Fruit fly (Drosophila melanogaster) whole organism, embryonic: ENCODE measurements around the gene Pop4.

Source experiments
- BtbVII ChIP-seq: fragments of 200-800 bp; sonication (Bioruptor generic); optimal IDR thresholded peaks from 3 replicates; lab custom pipeline; 2017; ENCODE audit warnings: missing biosample characterization, mild to moderate bottlenecking, missing genetic modification characterization
- CG10366 ChIP-seq: fragments of 200-800 bp; sonication (Bioruptor generic); IDR thresholded peaks from 2 replicates; pipeline ENCODE4 v1.3.6; 2022; ENCODE audit warnings: missing biosample characterization, missing genetic modification characterization
- CG11695 ChIP-seq: fragments of 200-800 bp; sonication (Bioruptor generic); IDR thresholded peaks from 3 replicates; pipeline ENCODE4 v1.3.6; 2022; ENCODE audit warnings: missing biosample characterization, missing genetic modification characterization
- CG12071 ChIP-seq: fragments of 200-800 bp; sonication (Bioruptor generic); optimal IDR thresholded peaks from 3 replicates; lab custom pipeline; 2018; ENCODE audit warnings: missing biosample characterization, mild to moderate bottlenecking, missing genetic modification characterization
- CG13424 ChIP-seq: fragments of 200-800 bp; sonication (Bioruptor generic); optimal IDR thresholded peaks from 2 replicates; lab custom pipeline; 2019; ENCODE audit warnings: missing biosample characterization, mild to moderate bottlenecking, missing genetic modification characterization, moderate library complexity
- CG1647 ChIP-seq: fragments of 200-800 bp; sonication (Bioruptor generic); optimal IDR thresholded peaks from 3 replicates; lab custom pipeline; 2016; ENCODE audit warnings: missing biosample characterization, missing genetic modification characterization
- CG17802 ChIP-seq: fragments of 200-800 bp; sonication (Bioruptor generic); optimal IDR thresholded peaks from 2 replicates; lab custom pipeline; 2018; ENCODE audit warnings: missing biosample characterization, mild to moderate bottlenecking, missing genetic modification characterization, moderate library complexity
- CG2712 ChIP-seq: fragments of 200-800 bp; optimal IDR thresholded peaks from 3 replicates; lab custom pipeline; 2019; ENCODE audit warnings: missing biosample characterization, mild to moderate bottlenecking, missing genetic modification characterization, moderate library complexity
- CG30403 ChIP-seq: fragments of 200-800 bp; sonication (Bioruptor generic); optimal IDR thresholded peaks from 3 replicates; lab custom pipeline; 2016; ENCODE audit warnings: missing biosample characterization, missing genetic modification characterization
- CG31388 ChIP-seq: fragments of 200-800 bp; sonication (Bioruptor generic); optimal IDR thresholded peaks from 2 replicates; lab custom pipeline; 2016; ENCODE audit warnings: missing biosample characterization, missing genetic modification characterization
- CG33213 ChIP-seq: fragments of 200-800 bp; sonication (Bioruptor generic); optimal IDR thresholded peaks from 3 replicates; lab custom pipeline; 2016; ENCODE audit warnings: missing biosample characterization, missing genetic modification characterization
- CG3407 ChIP-seq: fragments of 200-800 bp; sonication (Bioruptor generic); optimal IDR thresholded peaks from 2 replicates; lab custom pipeline; 2018; ENCODE audit warnings: missing biosample characterization, mild to moderate bottlenecking, missing genetic modification characterization
- CG34422 ChIP-seq: fragments of 200-800 bp; sonication (Bioruptor generic); IDR thresholded peaks from 3 replicates; pipeline ENCODE4 v1.3.6; 2022; ENCODE audit warnings: missing biosample characterization, missing genetic modification characterization
- CG3995 ChIP-seq: fragments of 200-800 bp; sonication (Bioruptor generic); optimal IDR thresholded peaks from 3 replicates; lab custom pipeline; 2016; ENCODE audit warnings: missing biosample characterization, missing genetic modification characterization
- CG7372 ChIP-seq: fragments of 200-800 bp; sonication (Bioruptor generic); IDR thresholded peaks from 2 replicates; pipeline ENCODE4 v1.3.6; 2022; ENCODE audit warnings: missing biosample characterization, missing genetic modification characterization
- CG7839 ChIP-seq: fragments of 200-800 bp; sonication (Bioruptor generic); optimal IDR thresholded peaks from 3 replicates; lab custom pipeline; 2018; ENCODE audit warnings: missing biosample characterization, mild to moderate bottlenecking, missing genetic modification characterization, moderate library complexity
- CG9727 ChIP-seq: fragments of 200-800 bp; sonication (Bioruptor generic); optimal IDR thresholded peaks from 3 replicates; lab custom pipeline; 2017; ENCODE audit warnings: missing biosample characterization, mild to moderate bottlenecking, missing genetic modification characterization
- CG9817 ChIP-seq: fragments of 200-800 bp; sonication (Bioruptor generic); optimal IDR thresholded peaks from 2 replicates; lab custom pipeline; 2018; ENCODE audit warnings: missing biosample characterization, mild to moderate bottlenecking, missing genetic modification characterization, moderate library complexity
- CrebB ChIP-seq: fragments of 200-800 bp; sonication (Bioruptor generic); optimal IDR thresholded peaks from 3 replicates; lab custom pipeline; 2018; ENCODE audit warnings: missing biosample characterization, mild to moderate bottlenecking, missing genetic modification characterization
- Dll ChIP-seq: fragments of 200-800 bp; sonication (Bioruptor generic); IDR thresholded peaks from 4 replicates; pipeline ENCODE4 v1.3.6; 2022; ENCODE audit warnings: missing biosample characterization, missing genetic modification characterization; ENCODE audit not compliant: partially characterized antibody
- Drgx ChIP-seq: fragments of 200-800 bp; sonication (Bioruptor generic); IDR thresholded peaks from 2 replicates; pipeline ENCODE4 v1.3.6; 2022; ENCODE audit warnings: missing biosample characterization, missing genetic modification characterization
- Gug ChIP-seq: fragments of 200-800 bp; sonication (Bioruptor generic); IDR thresholded peaks from 4 replicates; pipeline ENCODE4 v1.3.6; 2022; ENCODE audit warnings: missing biosample characterization, missing genetic modification characterization
- HLH3B ChIP-seq: fragments of 200-800 bp; sonication (Bioruptor generic); IDR thresholded peaks from 2 replicates; pipeline ENCODE4 v1.3.6; 2022; ENCODE audit warnings: missing biosample characterization, missing genetic modification characterization
- Nf-YB ChIP-seq: fragments of 200-800 bp; sonication (Bioruptor generic); optimal IDR thresholded peaks from 3 replicates; lab custom pipeline; 2019; ENCODE audit warnings: missing biosample characterization, mild to moderate bottlenecking, missing genetic modification characterization, moderate library complexity
- PHDP ChIP-seq: fragments of 200-800 bp; sonication (Bioruptor generic); optimal IDR thresholded peaks from 3 replicates; lab custom pipeline; 2018; ENCODE audit warnings: missing biosample characterization, mild to moderate bottlenecking, missing genetic modification characterization, moderate library complexity
- Pdp1 ChIP-seq, 2 experiments: fragments of 200-800 bp; sonication (Bioruptor generic); optimal IDR thresholded peaks; 3 replicates each; lab custom pipeline; 2016; ENCODE audit warnings: missing biosample characterization in 2 of 2, missing genetic modification characterization in 2 of 2, mild to moderate bottlenecking in 1 of 2, moderate library complexity in 1 of 2
- Rx ChIP-seq: fragments of 200-800 bp; sonication (Bioruptor generic); IDR thresholded peaks from 2 replicates; pipeline ENCODE4 v1.3.6; 2022; ENCODE audit warnings: missing biosample characterization, missing genetic modification characterization
- Stat92E ChIP-seq, 3 experiments: fragments of >200 bp in 2 of 3; fragments of 200-800 bp in 1 of 3; sonication (Bioruptor generic) in 1 of 3; optimal IDR thresholded peaks; 2 replicates each; lab custom pipeline; 2017 to 2019; ENCODE audit warnings: missing biosample characterization in 3 of 3, missing genetic modification characterization in 3 of 3, mild to moderate bottlenecking in 1 of 3, moderate library complexity in 1 of 3
- Taf1 ChIP-seq: fragments of 200-800 bp; sonication (Bioruptor generic); IDR thresholded peaks from 2 replicates; pipeline ENCODE4 v1.3.6; 2022; ENCODE audit warnings: missing biosample characterization, missing genetic modification characterization
- abd-A ChIP-seq: fragments of 200-800 bp; sonication (Bioruptor generic); optimal IDR thresholded peaks from 3 replicates; lab custom pipeline; 2019; ENCODE audit warnings: missing biosample characterization, mild to moderate bottlenecking, missing genetic modification characterization, moderate library complexity
- bsh ChIP-seq, 2 experiments: fragments of 200-800 bp; sonication (Bioruptor generic); optimal IDR thresholded peaks; 2 replicates each; lab custom pipeline; 2017 to 2018; ENCODE audit warnings: mild to moderate bottlenecking in 2 of 2, missing biosample characterization in 2 of 2, missing genetic modification characterization in 2 of 2, moderate library complexity in 1 of 2
- chinmo ChIP-seq: fragments of 200-800 bp; sonication (Bioruptor generic); IDR thresholded peaks from 4 replicates; pipeline ENCODE4 v1.3.6; 2022; ENCODE audit warnings: missing biosample characterization, missing genetic modification characterization; ENCODE audit not compliant: partially characterized antibody
- chm ChIP-seq: fragments of 200-800 bp; sonication (Bioruptor generic); IDR thresholded peaks from 2 replicates; pipeline ENCODE4 v1.3.6; 2022; ENCODE audit warnings: missing biosample characterization, missing genetic modification characterization
- cwo ChIP-seq: fragments of 200-800 bp; sonication (Bioruptor generic); optimal IDR thresholded peaks from 3 replicates; lab custom pipeline; 2017; ENCODE audit warnings: missing biosample characterization, missing genetic modification characterization, mild to moderate bottlenecking, moderate library complexity, missing genetic modification reagents
- dimm ChIP-seq: fragments of 200-800 bp; sonication (Bioruptor generic); IDR thresholded peaks from 2 replicates; pipeline ENCODE4 v1.3.6; 2022; ENCODE audit warnings: missing biosample characterization, missing genetic modification characterization
- dysf ChIP-seq: fragments of 200-800 bp; sonication (Bioruptor generic); IDR thresholded peaks from 3 replicates; pipeline ENCODE4 v1.3.6; 2022; ENCODE audit warnings: missing biosample characterization, missing genetic modification characterization
- emc ChIP-seq: fragments of 200-800 bp; sonication (Bioruptor generic); optimal IDR thresholded peaks from 2 replicates; lab custom pipeline; 2016; ENCODE audit warnings: missing biosample characterization, missing genetic modification characterization
- fd64A ChIP-seq: fragments of 200-800 bp; sonication (Bioruptor generic); optimal IDR thresholded peaks from 3 replicates; lab custom pipeline; 2018; ENCODE audit warnings: missing biosample characterization, mild to moderate bottlenecking, missing genetic modification characterization
- lab ChIP-seq: fragments of 200-800 bp; sonication (Bioruptor generic); optimal IDR thresholded peaks from 3 replicates; lab custom pipeline; 2017; ENCODE audit warnings: missing biosample characterization, missing genetic modification characterization, mild to moderate bottlenecking, moderate library complexity, missing genetic modification reagents
- pan ChIP-seq, 4 experiments: fragments of >200 bp in 3 of 4; fragments of 200-800 bp in 1 of 4; sonication (Bioruptor generic) in 1 of 4; optimal IDR thresholded peaks in 3 of 4; IDR thresholded peaks in 1 of 4; 2 replicates each; pipeline versions ENCODE4 v1.3.6 to Lab custom; 2017 to 2022; ENCODE audit warnings: missing biosample characterization in 2 of 4, missing genetic modification characterization in 2 of 4, mixed read lengths in 1 of 4
- pzg ChIP-seq: fragments of 200-800 bp; sonication (Bioruptor generic); optimal IDR thresholded peaks from 3 replicates; lab custom pipeline; 2018; ENCODE audit warnings: missing biosample characterization, mild to moderate bottlenecking, missing genetic modification characterization, moderate library complexity
- sna ChIP-seq: fragments of 200-800 bp; sonication (Bioruptor generic); IDR thresholded peaks from 2 replicates; pipeline ENCODE4 v1.3.6; 2022; ENCODE audit warnings: missing biosample characterization, missing genetic modification characterization; ENCODE audit not compliant: partially characterized antibody
- sob ChIP-seq: fragments of 200-800 bp; sonication (Bioruptor generic); IDR thresholded peaks from 2 replicates; pipeline ENCODE4 v1.3.6; 2022; ENCODE audit warnings: missing biosample characterization, missing genetic modification characterization
- sqz ChIP-seq: fragments of 200-800 bp; sonication (Bioruptor generic); optimal IDR thresholded peaks from 3 replicates; lab custom pipeline; 2018; ENCODE audit warnings: missing biosample characterization, mild to moderate bottlenecking, missing genetic modification characterization
- tap ChIP-seq: fragments of 200-800 bp; optimal IDR thresholded peaks from 3 replicates; lab custom pipeline; 2019; ENCODE audit warnings: missing biosample characterization, mild to moderate bottlenecking, missing genetic modification characterization, moderate library complexity
- unc-4 ChIP-seq: fragments of 200-800 bp; sonication (Bioruptor generic); IDR thresholded peaks from 2 replicates; pipeline ENCODE4 v1.3.6; 2022; ENCODE audit warnings: missing biosample characterization, missing genetic modification characterization; ENCODE audit not compliant: partially characterized antibody
- wek ChIP-seq: fragments of 200-800 bp; sonication (Bioruptor generic); optimal IDR thresholded peaks from 3 replicates; lab custom pipeline; 2018; ENCODE audit warnings: missing biosample characterization, mild to moderate bottlenecking, missing genetic modification characterization, moderate library complexity

Pop4 gene

DNA sequence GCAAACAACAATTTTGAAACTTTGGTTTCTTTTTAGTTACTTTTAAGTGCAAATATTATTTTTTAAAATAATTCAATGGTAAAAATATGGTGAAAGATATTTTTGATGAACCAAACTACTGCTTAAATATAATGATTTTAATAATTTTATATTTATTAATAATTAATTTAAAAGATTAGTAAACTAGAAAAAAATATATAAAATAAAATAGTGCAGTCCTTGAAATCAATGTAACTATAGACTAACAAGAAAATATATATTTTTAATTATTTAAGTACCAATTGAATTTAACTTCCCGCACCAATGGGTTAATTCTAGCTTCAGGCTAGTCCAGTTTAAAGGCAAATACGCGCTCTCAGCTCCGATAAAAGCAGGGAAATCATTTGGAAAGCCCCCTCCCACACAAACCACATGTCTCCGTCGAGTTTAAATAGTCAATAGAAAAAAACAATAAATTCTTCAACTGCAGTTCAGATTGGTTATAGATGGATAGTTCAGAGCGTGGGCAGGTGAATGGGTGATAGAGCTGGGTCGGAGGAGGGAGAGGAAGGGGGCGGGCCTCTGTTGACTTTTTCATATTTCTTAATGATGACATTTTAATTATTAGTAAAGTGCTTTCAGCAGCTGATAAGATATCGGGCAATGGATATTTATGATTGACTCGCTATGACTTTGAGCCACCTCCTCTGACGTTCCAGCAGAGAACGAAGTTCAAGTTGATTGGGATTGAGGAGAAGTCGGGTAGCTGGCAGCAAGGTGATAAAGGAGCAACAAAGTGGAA, 16.3 kb downstream of the Pop4 start (continued):
- no peak for TF ChIP-seq Stat92E (GFP tag; optimal IDR thresholded peaks at IDR 0.05; lab: Kevin White, UChicago)
- peak; percentile 25 for TF ChIP-seq wek
- TF ChIP-seq sqz = peak; percentile 63
- TF ChIP-seq CG13424 (tag; lab: Kevin White, UChicago) = peak; percentile 48
- TF ChIP-seq tap (tag; lab: Kevin White, UChicago) = peak; percentile 34
- TF ChIP-seq CG31388 = no peak
- TF ChIP-seq CG10366 (GFP tag; lab: Robert Waterston, UW) = no peak
- TF ChIP-seq CG34422 (GFP tag; lab: Robert Waterston, UW) = no peak
- no peak for TF ChIP-seq dimm (GFP tag; lab: Robert Waterston, UW)
- no peak for TF ChIP-seq Nf-YB
- no peak for TF ChIP-seq Dll
- peak; percentile 36 for TF ChIP-seq CG9727 (GFP tag; lab: Kevin White, UChicago)
- no peak for TF ChIP-seq abd-A
- TF ChIP-seq CG9817 = no peak
- TF ChIP-seq CG33213 = no peak
- peak; percentile 19 for TF ChIP-seq CG30403
- peak; percentile 68 for TF ChIP-seq CG2712 (tag; lab: Kevin White, UChicago)
- TF ChIP-seq Taf1 (GFP tag; lab: Robert Waterston, UW) = no peak
- TF ChIP-seq CG12071 (GFP tag; lab: Kevin White, UChicago) = no peak
- TF ChIP-seq sna = no peak
- 0 out of 4 replicates have a peak, but pooled peaks have one; percentile 29 for TF ChIP-seq chinmo (GFP tag; lab: Robert Waterston, UW)
- TF ChIP-seq CG17802 (tag; lab: Kevin White, UChicago) = no peak
- no peak for TF ChIP-seq dysf (GFP tag; lab: Robert Waterston, UW)
- TF ChIP-seq Drgx (GFP tag; lab: Robert Waterston, UW) = 0 out of 2 replicates have a peak, but pooled peaks have one; percentile 18
- peak; percentile 44 for TF ChIP-seq CG7839
- peak; percentile 23 for TF ChIP-seq lab (GFP tag; lab: Kevin White, UChicago)
- no peak for TF ChIP-seq CG11695 (GFP tag; lab: Robert Waterston, UW)
- no peak for TF ChIP-seq emc (GFP tag; lab: Kevin White, UChicago)
- no peak for TF ChIP-seq unc-4 (GFP tag; lab: Robert Waterston, UW)
- no peak for TF ChIP-seq pzg
- no peak for TF ChIP-seq Rx (GFP tag; lab: Robert Waterston, UW)
- no peak for TF ChIP-seq CG1647 (GFP tag; lab: Kevin White, UChicago)
- peak; percentile 71 for TF ChIP-seq fd64A (GFP tag; lab: Kevin White, UChicago)
- TF ChIP-seq Gug = no peak
- no peak for TF ChIP-seq CG3995 (GFP tag; lab: Kevin White, UChicago)
- TF ChIP-seq Pdp1 (GFP tag; optimal IDR thresholded peaks at IDR 0.05; lab: Kevin White, UChicago) = no peak
- no peak for TF ChIP-seq CG7372 (GFP tag; lab: Robert Waterston, UW)
- TF ChIP-seq HLH3B (GFP tag; lab: Robert Waterston, UW) = no peak
- TF ChIP-seq bsh (GFP tag; optimal IDR thresholded peaks at IDR 0.05; lab: Kevin White, UChicago) = peak in 1 of 2 experiments; percentile 18
- TF ChIP-seq CrebB = no peak
- TF ChIP-seq CG3407 = no peak
- peak; percentile 30 for TF ChIP-seq PHDP (tag; lab: Kevin White, UChicago)
- no peak for TF ChIP-seq sob (GFP tag; lab: Robert Waterston, UW)
- no peak for TF ChIP-seq BtbVII (GFP tag; lab: Kevin White, UChicago)
- no peak for TF ChIP-seq pan (optimal IDR thresholded peaks at IDR 0.05; lab: Kevin White, UChicago)
- TF ChIP-seq pan (GFP tag; optimal IDR thresholded peaks at IDR 0.05 in 1 of 2, IDR thresholded peaks at IDR 0.05 in 1 of 2) = no peak
- TF ChIP-seq cwo (GFP tag; lab: Kevin White, UChicago) = no peak
- 0 out of 2 replicates have a peak, but pooled peaks have one; percentile 21 for TF ChIP-seq chm (GFP tag; lab: Robert Waterston, UW)
